Worm (Caenorhabditis elegans) whole organism, mixed stage, embryonic: ENCODE measurements around the gene gpdh-2.

Source experiments
- blmp-1 ChIP-seq: fragments of 150-350 bp; optimal IDR thresholded peaks from 2 replicates; lab custom pipeline; 2014; ENCODE audit warnings: missing biosample characterization, missing genetic modification characterization
- ces-1 ChIP-seq: fragments of 150-350 bp; optimal IDR thresholded peaks from 2 replicates; lab custom pipeline; 2014; ENCODE audit warnings: missing biosample characterization, missing genetic modification reagents, missing genetic modification characterization
- flh-1 ChIP-seq: fragments of 200-800 bp; sonication (Bioruptor generic); optimal IDR thresholded peaks from 2 replicates; lab custom pipeline; 2018; ENCODE audit warnings: mild to moderate bottlenecking, missing genetic modification characterization, moderate library complexity, missing compliant biosample characterization
- lin-13 ChIP-seq: fragments of 150-350 bp; optimal IDR thresholded peaks from 2 replicates; lab custom pipeline; 2014; ENCODE audit warnings: missing biosample characterization, missing genetic modification characterization
- lsy-2 ChIP-seq: fragments of 150-350 bp; optimal IDR thresholded peaks from 2 replicates; lab custom pipeline; 2014; ENCODE audit warnings: missing biosample characterization, missing genetic modification characterization
- mab-5 ChIP-seq: fragments of 150-350 bp; optimal IDR thresholded peaks from 2 replicates; lab custom pipeline; 2014; ENCODE audit warnings: missing biosample characterization, missing genetic modification characterization
- nhr-237 ChIP-seq: fragments of 150-350 bp; optimal IDR thresholded peaks from 2 replicates; lab custom pipeline; 2014; ENCODE audit warnings: missing biosample characterization, missing genetic modification characterization
- pha-4 ChIP-seq: fragments of 150-350 bp; optimal IDR thresholded peaks from 2 replicates; lab custom pipeline; 2018; ENCODE audit warnings: missing biosample characterization, missing genetic modification reagents, missing genetic modification characterization
- unc-120 ChIP-seq: sonication (generic microtip); optimal IDR thresholded peaks from 2 replicates; lab custom pipeline; 2017; ENCODE audit warnings: missing genetic modification characterization, missing compliant biosample characterization; ENCODE audit not compliant: poor library complexity, severe bottlenecking
- unc-39 ChIP-seq: fragments of 150-350 bp; optimal IDR thresholded peaks from 2 replicates; lab custom pipeline; 2014; ENCODE audit warnings: missing biosample characterization, missing genetic modification characterization
- unc-62 ChIP-seq: fragments of 150-350 bp; optimal IDR thresholded peaks from 2 replicates; lab custom pipeline; 2014; ENCODE audit warnings: missing biosample characterization, missing genetic modification reagents, missing genetic modification characterization

DNA sequence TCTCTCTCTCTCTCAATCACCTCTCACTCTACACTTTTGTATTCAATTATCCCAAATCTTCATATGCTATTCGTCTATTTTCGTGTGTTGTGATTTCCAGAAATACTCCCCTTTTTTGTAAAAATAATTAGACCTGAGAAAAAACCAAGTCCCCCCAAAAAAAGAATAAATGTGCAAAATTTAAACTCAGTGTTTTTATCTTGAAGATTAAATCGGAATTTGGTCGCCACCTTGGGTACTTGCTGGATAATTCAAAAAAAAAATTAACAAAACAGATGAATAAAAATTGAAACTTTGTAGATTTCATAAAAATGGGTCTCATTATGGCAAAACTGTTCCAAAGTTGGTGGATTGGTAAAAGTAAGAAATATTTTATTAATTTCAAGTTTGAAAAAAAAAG lies 36.0 kb downstream of the gpdh-2 start, which contains the start of gene arl-5:
- TF ChIP-seq mab-5 (tag; lab: Kevin White, UChicago), result no peak
- TF ChIP-seq flh-1, result no peak
- TF ChIP-seq lin-13 (tag; lab: Kevin White, UChicago), result no peak
- TF ChIP-seq unc-39 (tag; lab: Kevin White, UChicago), result no peak
- no peak for TF ChIP-seq unc-120 (tag; lab: Kevin White, UChicago)
- no peak for TF ChIP-seq ces-1
- TF ChIP-seq blmp-1 (tag; lab: Kevin White, UChicago), result no peak
- TF ChIP-seq unc-62, result no peak
- no peak for TF ChIP-seq pha-4 (tag; lab: Kevin White, UChicago)
- TF ChIP-seq nhr-237 (tag; lab: Kevin White, UChicago), result no peak
- TF ChIP-seq lsy-2 (tag; lab: Kevin White, UChicago), result no peak
